Worm (Caenorhabditis elegans) whole organism, late embryonic: Measurements from ENCODE around the gene C05D12.3.

Source experiments
- C08G9.2 ChIP-seq: sonication (generic microtip); optimal IDR thresholded peaks from 2 replicates; lab custom pipeline; 2016; ENCODE audit warnings: mild to moderate bottlenecking, missing genetic modification characterization, moderate library complexity, missing compliant biosample characterization
- F13H6.1 ChIP-seq: sonication (generic microtip); optimal IDR thresholded peaks from 2 replicates; lab custom pipeline; 2016; ENCODE audit warnings: missing genetic modification characterization, missing compliant biosample characterization
- K09A11.1 ChIP-seq: sonication (generic microtip); optimal IDR thresholded peaks from 2 replicates; lab custom pipeline; 2017; ENCODE audit warnings: antibody characterized with exemption, mild to moderate bottlenecking, missing genetic modification characterization, missing compliant biosample characterization; ENCODE audit not compliant: insufficient read depth
- Y22D7AL.16 ChIP-seq: sonication (generic microtip); optimal IDR thresholded peaks from 2 replicates; lab custom pipeline; 2016; ENCODE audit warnings: missing genetic modification characterization, missing compliant biosample characterization
- ahr-1 ChIP-seq: sonication (generic microtip); optimal IDR thresholded peaks from 2 replicates; lab custom pipeline; 2016; ENCODE audit warnings: missing genetic modification characterization, missing compliant biosample characterization
- ama-1 ChIP-seq: fragments of 150-350 bp; optimal IDR thresholded peaks from 2 replicates; lab custom pipeline; 2014
- ceh-14 ChIP-seq: sonication (generic microtip); optimal IDR thresholded peaks from 2 replicates; lab custom pipeline; 2016; ENCODE audit warnings: missing genotype, missing genetic modification characterization, missing compliant biosample characterization
- ceh-2 ChIP-seq: sonication (generic microtip); optimal IDR thresholded peaks from 2 replicates; lab custom pipeline; 2016; ENCODE audit warnings: missing genotype, missing genetic modification characterization, missing compliant biosample characterization
- ceh-22 ChIP-seq: sonication (generic microtip); optimal IDR thresholded peaks from 2 replicates; lab custom pipeline; 2017; ENCODE audit warnings: missing biosample characterization, missing genetic modification characterization
- ceh-24 ChIP-seq: sonication (generic microtip); optimal IDR thresholded peaks from 2 replicates; lab custom pipeline; 2016; ENCODE audit warnings: mild to moderate bottlenecking, missing genetic modification characterization, missing compliant biosample characterization
- ceh-30 ChIP-seq: fragments of 150-350 bp; optimal IDR thresholded peaks from 2 replicates; lab custom pipeline; 2014; ENCODE audit warnings: missing biosample characterization, missing genetic modification characterization
- ceh-48 ChIP-seq: sonication (generic microtip); optimal IDR thresholded peaks from 2 replicates; lab custom pipeline; 2016; ENCODE audit warnings: missing genetic modification characterization, inconsistent platforms, missing compliant biosample characterization
- che-1 ChIP-seq: sonication (generic microtip); optimal IDR thresholded peaks from 2 replicates; lab custom pipeline; 2016; ENCODE audit warnings: mild to moderate bottlenecking, missing genetic modification characterization, missing compliant biosample characterization
- dmd-4 ChIP-seq: sonication (generic microtip); optimal IDR thresholded peaks from 2 replicates; lab custom pipeline; 2016; ENCODE audit warnings: borderline replicate concordance, missing genetic modification characterization, missing compliant biosample characterization
- dve-1 ChIP-seq: sonication (generic microtip); optimal IDR thresholded peaks from 2 replicates; lab custom pipeline; 2017; ENCODE audit warnings: antibody characterized with exemption, mild to moderate bottlenecking, missing genetic modification characterization, missing compliant biosample characterization
- elt-2 ChIP-seq: sonication (generic microtip); optimal IDR thresholded peaks from 2 replicates; lab custom pipeline; 2016; ENCODE audit warnings: missing genetic modification reagents, missing genetic modification characterization, missing compliant biosample characterization
- elt-4 ChIP-seq: sonication (generic microtip); optimal IDR thresholded peaks from 2 replicates; lab custom pipeline; 2016; ENCODE audit warnings: missing genetic modification characterization, missing compliant biosample characterization
- ets-4 ChIP-seq: sonication (generic microtip); optimal IDR thresholded peaks from 2 replicates; lab custom pipeline; 2016; ENCODE audit warnings: missing genetic modification characterization, missing compliant biosample characterization
- eyg-1 ChIP-seq: sonication (generic microtip); optimal IDR thresholded peaks from 2 replicates; lab custom pipeline; 2016; ENCODE audit warnings: missing genotype, missing genetic modification characterization, missing compliant biosample characterization
- fax-1 ChIP-seq: sonication (generic microtip); optimal IDR thresholded peaks from 2 replicates; lab custom pipeline; 2016; ENCODE audit warnings: missing genotype, missing genetic modification characterization, missing compliant biosample characterization
- fkh-6 ChIP-seq: sonication (generic microtip); optimal IDR thresholded peaks from 2 replicates; lab custom pipeline; 2016; ENCODE audit warnings: missing genetic modification characterization, missing compliant biosample characterization
- gmeb-2 ChIP-seq: sonication (generic microtip); optimal IDR thresholded peaks from 2 replicates; lab custom pipeline; 2016; ENCODE audit warnings: missing genetic modification characterization, inconsistent platforms, missing compliant biosample characterization
- hlh-13 ChIP-seq: fragments of 200-800 bp; sonication (Bioruptor generic); optimal IDR thresholded peaks from 2 replicates; lab custom pipeline; 2018; ENCODE audit warnings: mild to moderate bottlenecking, missing genetic modification characterization, missing compliant biosample characterization
- hlh-15 ChIP-seq: sonication (generic microtip); optimal IDR thresholded peaks from 2 replicates; lab custom pipeline; 2016; ENCODE audit warnings: missing genetic modification characterization, missing compliant biosample characterization
- hlh-30 ChIP-seq: sonication (generic microtip); optimal IDR thresholded peaks from 2 replicates; lab custom pipeline; 2017; ENCODE audit warnings: antibody characterized with exemption, missing genetic modification characterization, missing compliant biosample characterization; ENCODE audit not compliant: insufficient read depth
- hlh-6 ChIP-seq: sonication (generic microtip); optimal IDR thresholded peaks from 2 replicates; lab custom pipeline; 2016; ENCODE audit warnings: missing genotype, missing genetic modification characterization, missing compliant biosample characterization
- lim-6 ChIP-seq: sonication (generic microtip); optimal IDR thresholded peaks from 2 replicates; lab custom pipeline; 2016; ENCODE audit warnings: missing genetic modification characterization, missing compliant biosample characterization
- lin-11 ChIP-seq: fragments of 200-800 bp; sonication (Bioruptor generic); optimal IDR thresholded peaks from 2 replicates; lab custom pipeline; 2018; ENCODE audit warnings: mild to moderate bottlenecking, missing genetic modification characterization, missing compliant biosample characterization
- madf-2 ChIP-seq: sonication (generic microtip); optimal IDR thresholded peaks from 2 replicates; lab custom pipeline; 2017; ENCODE audit warnings: missing genetic modification characterization, missing compliant biosample characterization
- mec-3 ChIP-seq: sonication (generic microtip); optimal IDR thresholded peaks from 2 replicates; lab custom pipeline; 2016; ENCODE audit warnings: borderline replicate concordance, missing genetic modification characterization, missing compliant biosample characterization
- nfya-1 ChIP-seq: sonication (generic microtip); optimal IDR thresholded peaks from 2 replicates; lab custom pipeline; 2017; ENCODE audit warnings: missing genetic modification characterization, mild to moderate bottlenecking, missing compliant biosample characterization, antibody characterized with exemption, moderate library complexity
- nhr-11 ChIP-seq: fragments of 150-350 bp; optimal IDR thresholded peaks from 2 replicates; lab custom pipeline; 2014; ENCODE audit warnings: missing biosample characterization, missing genetic modification characterization
- nhr-232 ChIP-seq: sonication (generic microtip); optimal IDR thresholded peaks from 2 replicates; lab custom pipeline; 2016; ENCODE audit warnings: missing genetic modification characterization, missing compliant biosample characterization
- npax-4 ChIP-seq: sonication (generic microtip); optimal IDR thresholded peaks from 2 replicates; lab custom pipeline; 2016; ENCODE audit warnings: missing genetic modification characterization, missing compliant biosample characterization
- odd-2 ChIP-seq: sonication (generic microtip); optimal IDR thresholded peaks from 2 replicates; lab custom pipeline; 2017; ENCODE audit warnings: antibody characterized with exemption, mild to moderate bottlenecking, missing genetic modification characterization, missing compliant biosample characterization
- pag-3 ChIP-seq: sonication (generic microtip); optimal IDR thresholded peaks from 2 replicates; lab custom pipeline; 2016; ENCODE audit warnings: missing compliant biosample characterization, missing genetic modification characterization, borderline replicate concordance
- pat-9 ChIP-seq: fragments of 200-800 bp; sonication (Bioruptor generic); optimal IDR thresholded peaks from 2 replicates; lab custom pipeline; 2018; ENCODE audit warnings: mild to moderate bottlenecking, missing genetic modification characterization, moderate library complexity, missing compliant biosample characterization
- pax-1 ChIP-seq: fragments of 150-350 bp; optimal IDR thresholded peaks from 2 replicates; lab custom pipeline; 2014; ENCODE audit warnings: missing biosample characterization, missing genetic modification characterization
- pha-2 ChIP-seq: sonication (generic microtip); optimal IDR thresholded peaks from 2 replicates; lab custom pipeline; 2017; ENCODE audit warnings: mild to moderate bottlenecking, missing genetic modification characterization, missing compliant biosample characterization
- pha-4 ChIP-seq: fragments of 150-350 bp; optimal IDR thresholded peaks from 2 replicates; lab custom pipeline; 2018; ENCODE audit warnings: missing biosample characterization, missing genetic modification reagents, missing genetic modification characterization
- pqm-1 ChIP-seq: sonication (generic microtip); optimal IDR thresholded peaks from 2 replicates; lab custom pipeline; 2016; ENCODE audit warnings: missing genetic modification characterization, missing compliant biosample characterization
- ref-2 ChIP-seq: sonication (generic microtip); optimal IDR thresholded peaks from 2 replicates; lab custom pipeline; 2016; ENCODE audit warnings: missing genetic modification characterization, missing compliant biosample characterization
- rnt-1 ChIP-seq: sonication (generic microtip); optimal IDR thresholded peaks from 2 replicates; lab custom pipeline; 2016; ENCODE audit warnings: missing genetic modification characterization, missing compliant biosample characterization
- sox-2 ChIP-seq: fragments of 200-800 bp; sonication (Bioruptor generic); IDR thresholded peaks from 2 replicates; pipeline ENCODE4 v1.3.6; 2022; ENCODE audit warnings: missing genetic modification reagents, missing genetic modification characterization, missing compliant biosample characterization
- sox-4 ChIP-seq: sonication (generic microtip); optimal IDR thresholded peaks from 2 replicates; lab custom pipeline; 2017; ENCODE audit warnings: mild to moderate bottlenecking, missing genetic modification characterization, inconsistent platforms, missing compliant biosample characterization
- tbx-2 ChIP-seq: sonication (generic microtip); optimal IDR thresholded peaks from 2 replicates; lab custom pipeline; 2016; ENCODE audit warnings: missing genetic modification characterization, missing compliant biosample characterization
- ttx-3 ChIP-seq: sonication (generic microtip); optimal IDR thresholded peaks from 2 replicates; lab custom pipeline; 2016; ENCODE audit warnings: missing genetic modification reagents, missing genetic modification characterization, missing compliant biosample characterization
- unc-3 ChIP-seq, 2 experiments: fragments of 200-800 bp in 1 of 2; sonication (Bioruptor generic) in 1 of 2; sonication (generic microtip) in 1 of 2; conservative IDR thresholded peaks in 1 of 2; optimal IDR thresholded peaks in 1 of 2; 2 replicates each; pipeline versions ENCODE4 v1.3.6 to Lab custom; 2016 to 2022; ENCODE audit warnings: missing compliant biosample characterization in 2 of 2, missing genetic modification characterization in 2 of 2, missing genetic modification reagents in 1 of 2
- unc-42 ChIP-seq: sonication (generic microtip); optimal IDR thresholded peaks from 2 replicates; lab custom pipeline; 2016; ENCODE audit warnings: missing genotype, missing genetic modification characterization, missing compliant biosample characterization
- unc-55 ChIP-seq: sonication (generic microtip); optimal IDR thresholded peaks from 2 replicates; lab custom pipeline; 2017; ENCODE audit warnings: missing biosample characterization, missing genetic modification reagents, missing genetic modification characterization
- unc-86 ChIP-seq: sonication (generic microtip); optimal IDR thresholded peaks from 2 replicates; lab custom pipeline; 2016; ENCODE audit warnings: missing genetic modification characterization, missing compliant biosample characterization
- zip-5 ChIP-seq: sonication (generic microtip); optimal IDR thresholded peaks from 2 replicates; lab custom pipeline; 2016; ENCODE audit warnings: missing genetic modification characterization, missing compliant biosample characterization
- ztf-16 ChIP-seq: sonication (generic microtip); optimal IDR thresholded peaks from 2 replicates; lab custom pipeline; 2017; ENCODE audit warnings: missing genetic modification characterization, missing compliant biosample characterization

C05D12.3 gene

DNA sequence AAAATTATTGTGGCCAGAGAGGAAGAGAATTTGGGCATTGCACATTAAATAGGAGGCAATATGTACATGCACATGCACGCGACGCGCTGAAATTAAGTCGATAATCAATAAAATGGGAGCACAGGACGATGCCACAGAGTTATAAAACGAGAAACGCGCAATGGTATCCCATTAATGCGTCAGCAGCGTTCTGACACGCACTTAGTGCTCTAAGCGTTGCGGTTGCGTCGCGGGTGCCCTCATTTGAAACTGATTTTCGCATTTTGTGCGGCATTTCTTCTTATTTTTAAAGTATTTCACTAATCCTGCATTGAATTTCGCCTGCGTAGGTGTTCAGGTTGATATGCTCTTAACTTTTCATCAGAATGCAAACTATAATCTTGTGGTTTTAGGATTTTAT lies 28.0 kb downstream of the C05D12.3 start, which contains the start of gene rsp-1:
rsp-1 (plus strand) TSS at position 338 of the 400 bp plus-strand sequence.
- TF ChIP-seq unc-42 (tag; lab: Kevin White, UChicago) (peak; percentile 81), C08G9.2 (tag; lab: Kevin White, UChicago) (peak; percentile 19), eyg-1 (no peak), pax-1 (tag; lab: Kevin White, UChicago) (no peak), Y22D7AL.16 (tag; lab: Kevin White, UChicago) (peak; percentile 37), ets-4 (tag; lab: Kevin White, UChicago) (peak; percentile 18), hlh-15 (tag; lab: Kevin White, UChicago) (no peak), elt-4 (tag; lab: Kevin White, UChicago) (no peak), hlh-6 (no peak), pag-3 (tag; lab: Kevin White, UChicago) (peak; percentile 42), ahr-1 (tag; lab: Kevin White, UChicago) (no peak), ceh-48 (tag; lab: Kevin White, UChicago) (peak; percentile 88), dve-1 (tag; lab: Kevin White, UChicago) (peak; percentile 67), F13H6.1 (peak; percentile 40), pat-9 (tag; lab: Kevin White, UChicago) (peak; percentile 49), ceh-30 (tag; lab: Kevin White, UChicago) (peak; percentile 47), pqm-1 (tag; lab: Kevin White, UChicago) (no peak), pha-2 (tag; lab: Kevin White, UChicago) (peak; percentile 33), ttx-3 (tag; lab: Kevin White, UChicago) (no peak), lin-11 (tag; lab: Kevin White, UChicago) (no peak), ama-1 (no peak), ceh-24 (tag; lab: Kevin White, UChicago) (no peak), sox-2 (GFP tag; lab: Robert Waterston, UW) (no peak), ref-2 (tag; lab: Kevin White, UChicago) (peak; percentile 69), ceh-2 (tag; lab: Kevin White, UChicago) (peak; percentile 43), nfya-1 (peak; percentile 80), ztf-16 (peak; percentile 55), tbx-2 (tag; lab: Kevin White, UChicago) (peak; percentile 77), odd-2 (no peak), ceh-22 (no peak), rnt-1 (tag; lab: Kevin White, UChicago) (peak; percentile 71), unc-55 (peak; percentile 34), pha-4 (tag; lab: Kevin White, UChicago) (no peak), unc-3 (GFP tag; conservative IDR thresholded peaks at IDR 0.05; lab: Robert Waterston, UW) (no peak), unc-3 (tag; optimal IDR thresholded peaks at IDR 0.05; lab: Kevin White, UChicago) (peak; percentile 66), fkh-6 (tag; lab: Kevin White, UChicago) (peak; percentile 33), nhr-11 (no peak), nhr-232 (tag; lab: Kevin White, UChicago) (no peak), lim-6 (peak; percentile 55), unc-86 (peak; percentile 23), che-1 (tag; lab: Kevin White, UChicago) (peak; percentile 6), fax-1 (peak; percentile 38), ceh-14 (peak; percentile 48), hlh-30 (tag; lab: Kevin White, UChicago) (peak; percentile 17), K09A11.1 (peak; percentile 11), madf-2 (tag; lab: Kevin White, UChicago) (peak; percentile 49), zip-5 (tag; lab: Kevin White, UChicago) (no peak), hlh-13 (GFP tag; lab: Kevin White, UChicago) (no peak), npax-4 (tag; lab: Kevin White, UChicago) (no peak), dmd-4 (tag; lab: Kevin White, UChicago) (no peak), sox-4 (tag; lab: Kevin White, UChicago) (peak; percentile 19), gmeb-2 (peak; percentile 35), mec-3 (tag; lab: Kevin White, UChicago) (no peak), elt-2 (tag; lab: Kevin White, UChicago) (peak; percentile 51)
